Worm (Caenorhabditis elegans): ENCODE data around the gene zen-4.

zen-4 gene

ce11 chrIV:6099770-6100169 is 18.2 kb upstream of the zen-4 start (continued):
- TF ChIP-seq zip-2 (tag; optimal IDR thresholded peaks at IDR 0.05) = no peak
- no peak for TF ChIP-seq dmd-8 (GFP tag; IDR thresholded peaks at IDR 0.05)
- TF ChIP-seq mes-2 (tag; optimal IDR thresholded peaks at IDR 0.05; ENCODE audit: poor library complexity, severe bottlenecking) = peak; percentile 8
- peak; percentile 74 for TF ChIP-seq hlh-30 (tag; optimal IDR thresholded peaks at IDR 0.05; ENCODE audit: insufficient read depth)
- TF ChIP-seq aha-1 (tag) = peak; percentile 35
- no peak for TF ChIP-seq sdz-12 (GFP tag; optimal IDR thresholded peaks at IDR 0.05)
- peak; percentile 47 for TF ChIP-seq nhr-76 (tag; optimal IDR thresholded peaks at IDR 0.05)
- TF ChIP-seq dmd-6 (GFP tag; IDR thresholded peaks at IDR 0.05) = peak; percentile 91
- TF ChIP-seq nhr-102 (tag; optimal IDR thresholded peaks at IDR 0.05) = peak; percentile 37
- no peak for TF ChIP-seq daf-19 (GFP tag; conservative IDR thresholded peaks at IDR 0.05)
- no peak for TF ChIP-seq lin-1 (GFP tag; IDR thresholded peaks at IDR 0.05)
- TF ChIP-seq mxl-3 (GFP tag; optimal IDR thresholded peaks at IDR 0.05) = peak; percentile 76
- no peak for TF ChIP-seq ceh-82 (tag; optimal IDR thresholded peaks at IDR 0.05)
- peak; percentile 52 for TF ChIP-seq pqm-1 (tag; optimal IDR thresholded peaks at IDR 0.05)
- TF ChIP-seq lsy-2 (tag; optimal IDR thresholded peaks at IDR 0.05) = peak in 1 of 2 experiments; percentile 49
- peak; percentile 36 for TF ChIP-seq dpl-1 (GFP tag; optimal IDR thresholded peaks at IDR 0.05)
- peak; percentile 81 for TF ChIP-seq dve-1 (tag; optimal IDR thresholded peaks at IDR 0.05; ENCODE audit: insufficient read depth)
- peak; percentile 74 for TF ChIP-seq nhr-77 (tag; optimal IDR thresholded peaks at IDR 0.05)
- peak; percentile 66; the same call in 1 of the 2 replicates for TF ChIP-seq ceh-20 (GFP tag; IDR thresholded peaks at IDR 0.05)
- peak; percentile 72 for TF ChIP-seq gei-8 (GFP tag; optimal IDR thresholded peaks at IDR 0.05)

- no peak for TF ChIP-seq unc-62 (GFP tag; optimal IDR thresholded peaks at IDR 0.05 in 1 of 2)
- TF ChIP-seq unc-62 (tag; optimal IDR thresholded peaks at IDR 0.05) = no peak
- no peak for TF ChIP-seq spr-1 (tag; optimal IDR thresholded peaks at IDR 0.05)
- no peak for TF ChIP-seq ztf-7 (tag; optimal IDR thresholded peaks at IDR 0.05)
- TF ChIP-seq ceh-32 (tag; optimal IDR thresholded peaks at IDR 0.05; ENCODE audit: poor library complexity) = no peak
- no peak for TF ChIP-seq D1046.2 (GFP tag; IDR thresholded peaks at IDR 0.05)
- TF ChIP-seq jun-1 (tag; optimal IDR thresholded peaks at IDR 0.05) = no peak
- TF ChIP-seq saeg-2 (GFP tag; IDR thresholded peaks at IDR 0.05) = no peak
- no peak for TF ChIP-seq snpc-4 (tag; optimal IDR thresholded peaks at IDR 0.05)
- peak; percentile 78 for TF ChIP-seq aha-1 (tag)
- no peak for TF ChIP-seq attf-4 (tag; optimal IDR thresholded peaks at IDR 0.05)
- TF ChIP-seq dmd-6 (GFP tag; IDR thresholded peaks at IDR 0.05) = no peak
- TF ChIP-seq pqm-1 (tag; optimal IDR thresholded peaks at IDR 0.05) = no peak
- TF ChIP-seq pha-4 (GFP tag; IDR thresholded peaks at IDR 0.05) = no peak
- TF ChIP-seq pha-4 (tag; optimal IDR thresholded peaks at IDR 0.05) = no peak
- TF ChIP-seq madf-9 (GFP tag; conservative IDR thresholded peaks at IDR 0.05) = no peak
- no peak for TF ChIP-seq Y48G9A.11 (GFP tag; IDR thresholded peaks at IDR 0.05)
- no peak for TF ChIP-seq ceh-62 (tag; optimal IDR thresholded peaks at IDR 0.05)
- peak; percentile 81 for TF ChIP-seq set-16 (GFP tag; IDR thresholded peaks at IDR 0.05)
These were observed 13.6 kb upstream of the zen-4 start for ce11 chrIV:6104446-6104845.

ce11 chrIV:6108665-6109064 is 9.3 kb upstream of the zen-4 start:
- TF ChIP-seq daf-19 (GFP tag; conservative IDR thresholded peaks at IDR 0.05) = peak; percentile 61; the same call in 1 of the 2 replicates
- no peak for TF ChIP-seq cey-2 (tag; optimal IDR thresholded peaks at IDR 0.05; ENCODE audit: borderline replicate concordance, insufficient read depth)

ce11 chrIV:6112291-6112690 is 5.7 kb upstream of the zen-4 start, which contains the start of gene M03D4.3:
Gene M03D4.3 (minus strand): TSS chrIV:6112391.
- TF ChIP-seq nhr-11 (tag; optimal IDR thresholded peaks at IDR 0.05) (no peak), mdl-1 (tag; optimal IDR thresholded peaks at IDR 0.05) (no peak), nhr-237 (tag; optimal IDR thresholded peaks at IDR 0.05) (no peak), lin-29 (GFP tag; IDR thresholded peaks at IDR 0.05) (no peak), ctbp-1 (GFP tag; IDR thresholded peaks at IDR 0.05) (no peak), ZK546.5 (tag; optimal IDR thresholded peaks at IDR 0.05) (no peak), jun-1 (tag; optimal IDR thresholded peaks at IDR 0.05) (no peak), nhr-10 (tag; optimal IDR thresholded peaks at IDR 0.05) (no peak)

Data from whole organism, L4 larva.